Worm (Caenorhabditis elegans) whole organism, L4 larva: ENCODE results near the gene ZK673.1.

ENCODE experiments used
- D1046.2 ChIP-seq: fragments of 200-800 bp; sonication (Bioruptor generic); IDR thresholded peaks from 2 replicates; pipeline ENCODE4 v1.3.6; 2022; ENCODE audit warnings: missing genetic modification characterization, missing compliant biosample characterization
- F26F4.8 ChIP-seq: fragments of 200-800 bp; sonication (Bioruptor generic); conservative IDR thresholded peaks from 2 replicates; pipeline ENCODE4 v1.3.6; 2022; ENCODE audit warnings: missing genetic modification characterization, missing compliant biosample characterization
- F49E8.2 ChIP-seq: sonication (generic microtip); optimal IDR thresholded peaks from 2 replicates; lab custom pipeline; 2016; ENCODE audit warnings: missing compliant biosample characterization, mild to moderate bottlenecking, missing genetic modification characterization, borderline replicate concordance
- T20F7.1 ChIP-seq: fragments of 200-800 bp; sonication (Bioruptor generic); optimal IDR thresholded peaks from 2 replicates; lab custom pipeline; 2018; ENCODE audit warnings: mild to moderate bottlenecking, missing genetic modification characterization, missing compliant biosample characterization
- T26A8.4 ChIP-seq: fragments of 200-800 bp; sonication (Bioruptor generic); IDR thresholded peaks from 2 replicates; pipeline ENCODE4 v1.3.6; 2022; ENCODE audit warnings: missing genetic modification characterization, missing compliant biosample characterization
- Y48G9A.11 ChIP-seq: fragments of 200-800 bp; sonication (Bioruptor generic); IDR thresholded peaks from 2 replicates; pipeline ENCODE4 v1.3.6; 2022; ENCODE audit warnings: missing genetic modification reagents, missing genetic modification characterization, missing compliant biosample characterization
- Y75B8A.6 ChIP-seq: fragments of 200-800 bp; sonication (Bioruptor generic); IDR thresholded peaks from 2 replicates; pipeline ENCODE4 v1.3.6; 2022; ENCODE audit warnings: missing genetic modification reagents, missing genetic modification characterization, missing compliant biosample characterization
- ZK337.2 ChIP-seq: fragments of 200-800 bp; sonication (Bioruptor generic); IDR thresholded peaks from 2 replicates; pipeline ENCODE4 v1.3.6; 2022; ENCODE audit warnings: missing genetic modification reagents, missing genetic modification characterization, missing compliant biosample characterization
- ZK546.5 ChIP-seq, 2 experiments: sonication (generic microtip); optimal IDR thresholded peaks; 2 replicates each; lab custom pipeline; 2017; ENCODE audit warnings: missing biosample characterization in 2 of 2, missing genetic modification characterization in 2 of 2
- aha-1 ChIP-seq: fragments of 150-350 bp; peaks from one replicate; lab custom pipeline; 2014; ENCODE audit warnings: missing biosample characterization, missing genetic modification characterization
- aly-2 ChIP-seq: sonication (generic microtip); optimal IDR thresholded peaks from 2 replicates; lab custom pipeline; 2018; ENCODE audit warnings: missing biosample characterization, missing genetic modification characterization
- ceh-32 ChIP-seq: sonication (generic microtip); optimal IDR thresholded peaks from 2 replicates; lab custom pipeline; 2016; ENCODE audit warnings: mild to moderate bottlenecking, missing genetic modification characterization, missing compliant biosample characterization; ENCODE audit not compliant: poor library complexity
- ceh-44 ChIP-seq: fragments of 200-800 bp; sonication (Bioruptor generic); IDR thresholded peaks from 2 replicates; pipeline ENCODE4 v1.3.6; 2022; ENCODE audit warnings: missing genetic modification reagents, missing genetic modification characterization, missing compliant biosample characterization
- cey-2 ChIP-seq: sonication (generic microtip); optimal IDR thresholded peaks from 3 replicates; lab custom pipeline; 2017; ENCODE audit warnings: missing genetic modification characterization, mild to moderate bottlenecking, missing compliant biosample characterization, antibody characterized with exemption, borderline replicate concordance; ENCODE audit not compliant: insufficient read depth
- daf-19 ChIP-seq: fragments of 200-800 bp; sonication (Bioruptor generic); conservative IDR thresholded peaks from 2 replicates; pipeline ENCODE4 v1.3.6; 2022; ENCODE audit warnings: missing genetic modification characterization, missing compliant biosample characterization
- dpl-1 ChIP-seq: fragments of 150-350 bp; optimal IDR thresholded peaks from 2 replicates; lab custom pipeline; 2014; ENCODE audit warnings: missing biosample characterization, missing genetic modification reagents, missing genetic modification characterization
- dve-1 ChIP-seq: sonication (generic microtip); optimal IDR thresholded peaks from 2 replicates; lab custom pipeline; 2017; ENCODE audit warnings: antibody characterized with exemption, mild to moderate bottlenecking, missing genetic modification characterization, missing compliant biosample characterization; ENCODE audit not compliant: insufficient read depth
- fos-1 ChIP-seq: fragments of 150-350 bp; optimal IDR thresholded peaks from 2 replicates; lab custom pipeline; 2014; ENCODE audit warnings: missing biosample characterization, missing genetic modification characterization
- hif-1 ChIP-seq, 2 experiments: sonication (generic microtip); optimal IDR thresholded peaks; 2 replicates each; lab custom pipeline; 2016 to 2017; ENCODE audit warnings: missing compliant biosample characterization in 2 of 2, missing genetic modification characterization in 2 of 2, missing genetic modification reagents in 2 of 2, missing genotype in 2 of 2, mild to moderate bottlenecking in 1 of 2
- hlh-30 ChIP-seq: sonication (generic microtip); optimal IDR thresholded peaks from 2 replicates; lab custom pipeline; 2017; ENCODE audit warnings: antibody characterized with exemption, mild to moderate bottlenecking, missing genetic modification characterization, missing compliant biosample characterization; ENCODE audit not compliant: insufficient read depth
- lin-1 ChIP-seq: fragments of 200-800 bp; sonication (Bioruptor generic); IDR thresholded peaks from 2 replicates; pipeline ENCODE4 v1.3.6; 2022; ENCODE audit warnings: missing genetic modification reagents, missing genetic modification characterization, missing compliant biosample characterization
- lir-3 ChIP-seq: sonication (generic microtip); optimal IDR thresholded peaks from 2 replicates; lab custom pipeline; 2016; ENCODE audit warnings: mild to moderate bottlenecking, missing genetic modification characterization, missing compliant biosample characterization
- lsy-2 ChIP-seq, 2 experiments: fragments of 150-350 bp in 1 of 2; sonication (generic microtip) in 1 of 2; optimal IDR thresholded peaks; 2 replicates each; lab custom pipeline; 2014 to 2017; ENCODE audit warnings: missing biosample characterization in 2 of 2, missing genetic modification characterization in 2 of 2
- mes-2 ChIP-seq: sonication (generic microtip); optimal IDR thresholded peaks from 2 replicates; lab custom pipeline; 2016; ENCODE audit warnings: missing genotype, mild to moderate bottlenecking, missing genetic modification characterization, missing compliant biosample characterization; ENCODE audit not compliant: poor library complexity, severe bottlenecking
- mxl-2 ChIP-seq: fragments of 200-800 bp; sonication (Bioruptor generic); conservative IDR thresholded peaks from 2 replicates; pipeline ENCODE4 v1.3.6; 2022; ENCODE audit warnings: missing genetic modification reagents, missing genetic modification characterization, missing compliant biosample characterization
- nhr-28 ChIP-seq: fragments of 150-350 bp; optimal IDR thresholded peaks from 2 replicates; lab custom pipeline; 2014; ENCODE audit warnings: missing biosample characterization, missing genetic modification characterization
- nhr-48 ChIP-seq: sonication (generic microtip); optimal IDR thresholded peaks from 2 replicates; lab custom pipeline; 2016; ENCODE audit warnings: mild to moderate bottlenecking, missing genetic modification characterization, missing compliant biosample characterization
- pqm-1 ChIP-seq: sonication (generic microtip); optimal IDR thresholded peaks from 2 replicates; lab custom pipeline; 2017; ENCODE audit warnings: missing biosample characterization, missing genetic modification characterization
- skn-1 ChIP-seq: fragments of 150-350 bp; optimal IDR thresholded peaks from 2 replicates; lab custom pipeline; 2014; ENCODE audit warnings: missing biosample characterization, missing genetic modification characterization
- unc-130 ChIP-seq: sonication (generic microtip); optimal IDR thresholded peaks from 2 replicates; lab custom pipeline; 2016; ENCODE audit warnings: missing genetic modification reagents, missing genetic modification characterization, missing compliant biosample characterization
- unc-62 ChIP-seq, 3 experiments: fragments of 150-350 bp in 1 of 3; sonication (generic microtip); optimal IDR thresholded peaks in 2 of 3; peaks in 1 of 3; 1 replicate in 1 of 3; 2 replicates in 2 of 3; lab custom pipeline; 2014 to 2017; ENCODE audit warnings: missing biosample characterization in 3 of 3, missing genetic modification characterization in 3 of 3, missing genetic modification reagents in 3 of 3, missing genotype in 1 of 3
- zfp-3 ChIP-seq: fragments of 200-800 bp; sonication (Bioruptor generic); conservative IDR thresholded peaks from 2 replicates; pipeline ENCODE4 v1.3.6; 2022; ENCODE audit warnings: missing genetic modification reagents, missing genetic modification characterization, missing compliant biosample characterization

The ZK673.1 gene

DNA sequence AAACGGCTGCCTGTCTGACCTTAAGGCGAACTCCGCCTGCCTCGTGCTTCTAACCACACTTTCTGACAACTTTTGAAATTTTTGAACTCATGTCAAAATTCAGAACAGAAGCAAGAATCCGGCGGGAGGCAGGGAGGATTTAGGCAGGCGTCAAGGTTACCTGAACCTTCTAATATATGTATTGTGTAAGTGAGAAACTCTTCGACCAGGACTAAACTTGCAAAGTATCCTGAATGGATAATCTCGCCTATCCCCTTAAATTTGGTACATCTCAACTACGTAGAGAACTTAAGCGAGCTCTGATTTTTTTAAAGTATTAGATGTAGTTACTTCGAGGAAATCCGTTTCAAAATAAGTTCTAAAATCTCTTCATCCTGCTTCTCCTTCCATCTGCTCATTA is 32.0 kb upstream of the ZK673.1 start, which contains the start of gene E04D5.5:
Gene E04D5.5, plus strand, starts transcription at position 301 of the 400 bp plus-strand sequence.
- TF ChIP-seq dve-1 (tag; lab: Kevin White, UChicago) (no peak), ZK337.2 (GFP tag; lab: Robert Waterston, UW) (no peak), mes-2 (tag; lab: Kevin White, UChicago) (no peak), F26F4.8 (GFP tag; lab: Robert Waterston, UW) (no peak)

DNA sequence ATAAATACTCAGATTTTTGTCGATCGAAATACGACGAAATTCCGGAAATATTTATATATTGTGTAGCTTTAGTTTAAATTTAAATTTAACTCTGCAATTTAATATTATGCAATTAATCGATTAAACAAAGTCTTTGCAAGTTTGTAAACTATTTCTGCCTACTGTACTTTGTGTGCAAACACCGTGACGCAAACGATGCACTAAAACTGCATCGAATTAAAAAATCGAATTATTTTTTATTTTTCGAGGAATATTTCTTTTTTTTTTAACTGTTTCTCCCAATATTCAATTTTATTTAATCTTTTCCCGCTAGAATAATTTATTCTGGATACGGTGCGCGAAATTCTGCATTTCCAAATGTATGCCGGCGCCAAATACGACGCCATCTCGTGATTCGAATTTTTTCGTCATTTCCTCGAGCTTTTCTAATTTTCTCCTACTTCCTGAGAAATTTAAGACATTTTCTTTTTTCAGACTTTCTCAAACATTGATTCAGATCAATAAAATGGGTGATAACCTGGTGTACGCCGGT is 26.5 kb upstream of the ZK673.1 start, which contains the start of gene eif-2A:
Gene eif-2A, plus strand, starts transcription at position 469 of the 532 bp plus-strand sequence.
- TF ChIP-seq zfp-3 (no peak), unc-62 (GFP tag; optimal IDR thresholded peaks at IDR 0.05 in 1 of 2; lab: Kevin White, UChicago) (peak in 1 of 2 experiments; percentile 12), unc-62 (tag; optimal IDR thresholded peaks at IDR 0.05; lab: Kevin White, UChicago) (no peak), T20F7.1 (GFP tag; lab: Kevin White, UChicago) (peak; percentile 61), ZK546.5 (tag; optimal IDR thresholded peaks at IDR 0.05; lab: Kevin White, UChicago) (no peak), cey-2 (no peak), lsy-2 (tag; optimal IDR thresholded peaks at IDR 0.05; lab: Kevin White, UChicago) (peak in 1 of 2 experiments; percentile 93), ceh-32 (tag; lab: Kevin White, UChicago) (no peak), fos-1 (tag; lab: Kevin White, UChicago) (no peak), D1046.2 (GFP tag; lab: Robert Waterston, UW) (no peak), skn-1 (no peak), unc-130 (GFP tag; lab: Kevin White, UChicago) (peak; percentile 0), pqm-1 (tag; lab: Kevin White, UChicago) (no peak), daf-19 (no peak), dpl-1 (GFP tag; lab: Kevin White, UChicago) (peak; percentile 32), hlh-30 (tag; lab: Kevin White, UChicago) (peak; percentile 80), lir-3 (tag; lab: Kevin White, UChicago) (no peak)
- TF ChIP-seq, all 104 proteins: peak for 6

DNA sequence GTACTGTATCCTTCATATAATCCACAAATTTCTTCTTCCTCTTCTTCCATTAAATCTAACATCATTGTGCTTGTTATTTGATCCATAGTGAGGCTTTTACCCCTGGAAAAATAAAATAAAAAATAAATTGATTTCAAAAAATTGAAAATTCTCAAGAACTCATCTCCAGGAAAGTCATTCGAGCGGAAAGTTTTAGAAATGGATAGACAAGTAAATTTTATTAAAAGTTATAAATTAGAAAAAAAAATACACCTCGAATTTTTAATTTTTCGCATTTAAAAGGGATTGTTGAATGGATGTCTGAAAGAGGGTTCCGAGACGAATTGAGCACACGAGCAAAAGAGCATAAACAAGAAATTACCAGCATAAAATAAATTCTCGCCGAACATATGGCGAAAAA is 21.0 kb upstream of the ZK673.1 start, which contains the start of gene frpr-21:
Gene frpr-21, minus strand, starts transcription at position 101 of the 400 bp plus-strand sequence.
- TF ChIP-seq lin-1 (GFP tag; lab: Robert Waterston, UW), result no peak

ce11 chrII:10435836-10436235 is 7.1 kb upstream of the ZK673.1 start, which contains the start of gene cut-4:
Gene cut-4, plus strand, starts transcription at chrII:10436136.
- TF ChIP-seq F26F4.8 (GFP tag; lab: Robert Waterston, UW) (no peak), nhr-28 (tag; lab: Kevin White, UChicago) (no peak), unc-130 (GFP tag; lab: Kevin White, UChicago) (no peak), ceh-44 (GFP tag; lab: Robert Waterston, UW) (no peak), F49E8.2 (tag; lab: Kevin White, UChicago) (no peak), Y48G9A.11 (GFP tag; lab: Robert Waterston, UW) (no peak), mxl-2 (GFP tag; lab: Robert Waterston, UW) (no peak), hif-1 (tag; optimal IDR thresholded peaks at IDR 0.05; lab: Kevin White, UChicago) (no peak), Y75B8A.6 (GFP tag; lab: Robert Waterston, UW) (no peak), nhr-48 (tag; lab: Kevin White, UChicago) (no peak), aly-2 (no peak)
- TF ChIP-seq, all 104 proteins: peak for 0

- TF ChIP-seq T26A8.4 (GFP tag; lab: Robert Waterston, UW) (no peak), aha-1 (tag; lab: Kevin White, UChicago) (peak; percentile 94)
Measured at ce11 chrII:10437840-10438239, 5.1 kb upstream of the ZK673.1 start.
